Fruit fly (Drosophila melanogaster): ENCODE data around the gene CG6996.
A peak's percentile ranks its signal among the peaks of the same experiment; 100 is the strongest.

CG6996 gene

DNA sequence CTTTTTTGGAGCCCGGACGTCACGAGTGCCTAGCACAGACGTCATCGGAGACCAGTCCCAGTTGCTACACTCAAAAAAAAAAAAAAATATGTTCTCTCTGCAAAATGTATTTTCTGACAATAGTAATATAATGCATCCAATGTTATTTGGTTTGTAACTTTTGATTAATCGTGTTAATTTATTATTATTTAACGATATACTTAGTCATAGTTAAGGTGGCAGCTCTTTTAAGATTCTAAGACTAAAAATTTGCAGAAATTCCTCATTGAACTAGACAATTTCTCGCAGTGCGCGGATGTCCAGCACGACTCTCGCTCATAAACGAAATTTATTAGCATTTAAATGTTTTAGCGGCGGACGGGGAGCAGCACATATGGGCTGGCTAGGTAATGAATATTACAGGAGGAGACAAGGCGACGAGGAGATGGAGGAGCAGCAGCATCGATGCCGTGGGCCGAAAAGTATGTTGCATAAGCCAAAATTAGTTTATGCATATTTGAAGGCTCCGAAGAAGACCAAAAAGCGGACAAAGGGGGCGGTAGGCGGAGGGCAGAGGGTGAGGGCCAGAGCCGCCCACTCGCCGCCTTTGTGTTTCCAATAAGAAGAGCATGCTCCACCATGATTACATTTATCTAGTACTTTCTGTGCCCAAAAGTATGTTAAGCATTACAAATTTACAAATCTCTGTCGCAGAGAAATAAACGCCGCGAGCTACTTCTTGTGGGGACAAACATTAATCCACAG, 23.8 kb upstream of the CG6996 start (continued):
- TF ChIP-seq hbn (GFP tag; IDR thresholded peaks at IDR 0.05; ENCODE audit: partially characterized antibody) (no peak), croc (GFP tag; conservative IDR thresholded peaks at IDR 0.05) (no peak), CG3065 (GFP tag; optimal IDR thresholded peaks at IDR 0.05) (no peak), Side (GFP tag; optimal IDR thresholded peaks at IDR 0.05) (no peak), nerfin-2 (GFP tag; IDR thresholded peaks at IDR 0.05; ENCODE audit: partially characterized antibody) (no peak), CG3838 (GFP tag; optimal IDR thresholded peaks at IDR 0.05) (no peak), amos (GFP tag; IDR thresholded peaks at IDR 0.05; ENCODE audit: partially characterized antibody) (no peak), gfzf (GFP tag; optimal IDR thresholded peaks at IDR 0.05) (no peak), CG13287 (GFP tag; IDR thresholded peaks at IDR 0.05; ENCODE audit: partially characterized antibody) (no peak), CG1647 (GFP tag; optimal IDR thresholded peaks at IDR 0.05) (peak; percentile 47), B-H1 (GFP tag; IDR thresholded peaks at IDR 0.05) (no peak), grau (tag; optimal IDR thresholded peaks at IDR 0.05) (peak; percentile 57), bcd (GFP tag; optimal IDR thresholded peaks at IDR 0.05) (peak; percentile 56), CG10366 (GFP tag; IDR thresholded peaks at IDR 0.05) (no peak), dpn (GFP tag; optimal IDR thresholded peaks at IDR 0.05) (peak in 1 of 2 experiments; percentile 17), crc (GFP tag; optimal IDR thresholded peaks at IDR 0.05) (no peak), CG16815 (GFP tag; optimal IDR thresholded peaks at IDR 0.05) (peak; percentile 59), Xrp1 (GFP tag; IDR thresholded peaks at IDR 0.05) (peak; percentile 45; the same call in 1 of the 2 replicates), CG10959 (GFP tag; IDR thresholded peaks at IDR 0.05) (no peak), Hmr (GFP tag; optimal IDR thresholded peaks at IDR 0.05) (peak; percentile 39), CG17359 (tag; optimal IDR thresholded peaks at IDR 0.05) (peak; percentile 58), CG8281 (tag; optimal IDR thresholded peaks at IDR 0.05) (peak; percentile 7), CG15011 (GFP tag; optimal IDR thresholded peaks at IDR 0.05) (peak; percentile 6), gem (tag; optimal IDR thresholded peaks at IDR 0.05) (peak; percentile 75), CG7839 (tag; optimal IDR thresholded peaks at IDR 0.05) (peak; percentile 68), CG2202 (tag; optimal IDR thresholded peaks at IDR 0.05) (no peak), repo (GFP tag; optimal IDR thresholded peaks at IDR 0.05) (no peak), hb (GFP tag; IDR thresholded peaks at IDR 0.05; ENCODE audit: partially characterized antibody) (no peak), CG1602 (GFP tag; optimal IDR thresholded peaks at IDR 0.05) (peak; percentile 34), ac (GFP tag; optimal IDR thresholded peaks at IDR 0.05) (no peak), HLH54F (GFP tag; optimal IDR thresholded peaks at IDR 0.05) (peak; percentile 28), bowl (GFP tag; IDR thresholded peaks at IDR 0.05) (no peak), NfI (GFP tag; optimal IDR thresholded peaks at IDR 0.05) (peak; percentile 52), h (optimal IDR thresholded peaks at IDR 0.05) (no peak), mam (GFP tag; optimal IDR thresholded peaks at IDR 0.05) (peak; percentile 47), Vsx1 (GFP tag; optimal IDR thresholded peaks at IDR 0.05) (no peak), CG12659 (GFP tag; optimal IDR thresholded peaks at IDR 0.05) (peak; percentile 23), slp2 (GFP tag; optimal IDR thresholded peaks at IDR 0.05) (no peak)

DNA sequence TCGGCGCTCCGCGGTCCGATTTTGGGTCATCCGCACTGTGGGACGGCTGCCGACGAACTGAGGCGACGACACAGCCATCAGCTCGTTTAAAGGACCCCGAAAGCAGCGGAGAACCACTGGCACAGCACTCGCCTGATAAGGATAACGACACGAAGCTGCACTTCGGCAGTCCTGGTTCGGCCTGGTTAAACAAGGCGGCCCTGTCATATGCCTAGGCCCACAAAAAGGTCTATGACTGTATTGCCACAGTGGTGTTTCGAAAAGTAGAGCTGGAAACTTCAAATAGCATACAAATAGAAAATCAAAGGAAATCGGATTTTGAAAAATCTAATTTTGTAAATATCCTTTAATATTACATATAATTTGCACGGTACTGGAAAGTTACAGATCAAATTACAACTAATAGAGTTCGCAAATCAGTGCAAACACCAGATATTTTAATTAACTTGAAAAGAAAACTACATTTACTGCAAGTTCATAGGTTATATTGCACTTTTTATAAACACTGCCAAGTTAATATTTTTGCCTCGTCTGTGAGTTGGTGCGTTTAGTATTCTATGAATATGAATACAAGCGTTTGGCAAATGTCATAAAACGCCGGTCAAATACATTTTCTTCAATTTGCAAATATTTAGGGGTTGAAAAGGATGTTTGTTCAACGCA, 22.0 kb upstream of the CG6996 start:
- TF ChIP-seq Meics (GFP tag; optimal IDR thresholded peaks at IDR 0.05) (peak; percentile 52), gro (GFP tag; optimal IDR thresholded peaks at IDR 0.05) (no peak), CG42726 (GFP tag; IDR thresholded peaks at IDR 0.05; ENCODE audit: partially characterized antibody) (0 out of 2 replicates have a peak, but pooled peaks have one; percentile 18), CG16815 (GFP tag; optimal IDR thresholded peaks at IDR 0.05) (peak; percentile 45), CG4424 (GFP tag; optimal IDR thresholded peaks at IDR 0.05) (peak; percentile 23), Awh (GFP tag; IDR thresholded peaks at IDR 0.05) (no peak), CG16779 (GFP tag; IDR thresholded peaks at IDR 0.05) (0 out of 2 replicates have a peak, but pooled peaks have one; percentile 40), Nf-YA (GFP tag; IDR thresholded peaks at IDR 0.05) (no peak), fd102C (GFP tag; optimal IDR thresholded peaks at IDR 0.05) (no peak), her (GFP tag; optimal IDR thresholded peaks at IDR 0.05) (peak; percentile 13), CG7271 (tag; optimal IDR thresholded peaks at IDR 0.05) (no peak), HmgD (GFP tag; optimal IDR thresholded peaks at IDR 0.05) (no peak), CG2199 (GFP tag; IDR thresholded peaks at IDR 0.05) (no peak)

All from whole organism, embryonic.